Worm (Caenorhabditis elegans) whole organism, L4/young adult: ENCODE data around the gene kbp-4.

ENCODE experiments used
- W03F9.2 ChIP-seq: fragments of 150-350 bp; optimal IDR thresholded peaks from 2 replicates; lab custom pipeline; 2014; ENCODE audit warnings: missing biosample characterization, missing genetic modification characterization
- dao-5 ChIP-seq: sonication (generic microtip); optimal IDR thresholded peaks from 2 replicates; lab custom pipeline; 2016; ENCODE audit warnings: missing genotype, missing genetic modification characterization, moderate library complexity, missing compliant biosample characterization
- him-1 ChIP-seq: sonication (generic microtip); optimal IDR thresholded peaks from 2 replicates; lab custom pipeline; 2016; ENCODE audit warnings: missing genotype, missing genetic modification reagents, missing genetic modification characterization, missing compliant biosample characterization

DNA sequence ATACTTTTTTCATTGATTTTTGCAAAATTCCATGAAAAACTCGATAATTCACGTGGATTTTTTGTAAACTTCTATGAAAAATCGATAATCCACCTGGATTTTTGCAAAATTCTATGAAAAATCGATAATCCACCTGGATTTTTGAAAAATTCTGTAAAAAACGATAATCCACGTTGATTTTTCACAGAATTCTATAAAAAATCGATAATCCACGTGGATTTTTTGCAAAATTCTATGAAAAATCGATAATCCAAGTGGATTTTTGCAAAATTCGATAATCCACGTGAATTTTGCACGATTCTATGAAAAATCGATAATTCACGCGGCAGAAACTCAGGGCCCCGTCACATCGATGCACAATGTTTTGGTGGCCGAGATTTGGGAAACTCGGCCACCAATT is 22.6 kb upstream of the kbp-4 start:
- no peak for TF ChIP-seq him-1 (tag; lab: Kevin White, UChicago)
- no peak for TF ChIP-seq dao-5 (tag; lab: Kevin White, UChicago)
- no peak for TF ChIP-seq W03F9.2 (tag; lab: Kevin White, UChicago)
